Worm (Caenorhabditis elegans): Measurements from ENCODE around the gene F43C9.2.

ce11 chrX:4782197-4782596 lies 1.2 kb upstream of the F43C9.2 start, which contains the start of gene hum-10:
- TF ChIP-seq sptf-1 (tag; optimal IDR thresholded peaks at IDR 0.05) (no peak), mep-1 (tag; optimal IDR thresholded peaks at IDR 0.05) (no peak), sem-2 (GFP tag; optimal IDR thresholded peaks at IDR 0.05) (no peak), ceh-43 (GFP tag; optimal IDR thresholded peaks at IDR 0.05) (no peak), elt-3 (tag; optimal IDR thresholded peaks at IDR 0.05) (no peak), nhr-76 (tag; optimal IDR thresholded peaks at IDR 0.05) (no peak), hlh-1 (tag; optimal IDR thresholded peaks at IDR 0.05) (no peak), elt-1 (tag; optimal IDR thresholded peaks at IDR 0.05; ENCODE audit: borderline replicate concordance, insufficient read depth) (no peak), pha-4 (tag; optimal IDR thresholded peaks at IDR 0.05) (no peak), snpc-4 (tag; optimal IDR thresholded peaks at IDR 0.05) (no peak)
